Fruit fly (Drosophila melanogaster) whole organism, larva: ENCODE measurements around the gene CG31523.

Experiments used
- noc ChIP-seq: fragments of 200-800 bp; sonication (Bioruptor generic); optimal IDR thresholded peaks from 3 replicates; lab custom pipeline; 2019; ENCODE audit warnings: missing biosample characterization, mild to moderate bottlenecking, missing genetic modification characterization, moderate library complexity

CG31523 gene

dm6 chr3R:4458272-4458671, 20.7 kb downstream of the CG31523 start:
- no peak for TF ChIP-seq noc

- TF ChIP-seq noc = no peak
These were observed 21.4 kb downstream of the CG31523 start for dm6 chr3R:4457625-4458024.

dm6 chr3R:4453213-4453956, 25.6 kb downstream of the CG31523 start:
- TF ChIP-seq noc = no peak

dm6 chr3R:4452345-4453044, 26.5 kb downstream of the CG31523 start:
- TF ChIP-seq noc = no peak

- TF ChIP-seq noc = no peak
These were observed 28.3 kb downstream of the CG31523 start for dm6 chr3R:4450721-4451120.

dm6 chr3R:4449256-4449655, 29.8 kb downstream of the CG31523 start:
- TF ChIP-seq noc = no peak

- TF ChIP-seq noc = no peak
These were observed 32.4 kb downstream of the CG31523 start for dm6 chr3R:4446455-4447224.

dm6 chr3R:4445083-4445482, 33.9 kb downstream of the CG31523 start:
- TF ChIP-seq noc = no peak

dm6 chr3R:4437817-4438216, 41.2 kb downstream of the CG31523 start:
- no peak for TF ChIP-seq noc

dm6 chr3R:4437113-4437512, 41.9 kb downstream of the CG31523 start, which contains the start of the genes Lipt2 and CG14650:
Gene Lipt2, minus strand, starts transcription at chr3R:4437329.
Gene CG14650, plus strand, starts transcription at chr3R:4437387.
- no peak for TF ChIP-seq noc

- TF ChIP-seq noc = peak; percentile 64
These were observed 45.4 kb downstream of the CG31523 start, which contains the start of the genes eIF3a and CG1074 for dm6 chr3R:4433441-4434077. Gene eIF3a, minus strand, starts transcription at chr3R:4433895. Gene CG1074, plus strand, starts transcription at chr3R:4433965.

- no peak for TF ChIP-seq noc
These were observed 50.2 kb downstream of the CG31523 start, which contains the start of gene srl for dm6 chr3R:4428585-4429464. Gene srl, minus strand, starts transcription at chr3R:4429335.

- no peak for TF ChIP-seq noc
These were observed 52.3 kb downstream of the CG31523 start, which contains the start of gene CG31525 for dm6 chr3R:4426730-4427129. Gene CG31525, plus strand, starts transcription at chr3R:4427030.

dm6 chr3R:4419482-4419881, 59.5 kb downstream of the CG31523 start, which contains the start of gene CG32944:
Gene CG32944, minus strand, starts transcription at chr3R:4419578.
- TF ChIP-seq noc = no peak

dm6 chr3R:4416138-4416537, 62.9 kb downstream of the CG31523 start, which contains the start of gene CG31528:
Gene CG31528, plus strand, starts transcription at chr3R:4416438.
- no peak for TF ChIP-seq noc
